Fruit fly (Drosophila melanogaster) whole organism, embryonic: ENCODE results near the gene CG6178.
A peak's percentile ranks its signal among the peaks of the same experiment; 100 is the strongest.

Source experiments
- Asciz ChIP-seq: fragments of 200-800 bp; sonication (Bioruptor generic); optimal IDR thresholded peaks from 2 replicates; lab custom pipeline; 2017; ENCODE audit warnings: missing biosample characterization, mild to moderate bottlenecking, missing genetic modification characterization, missing genetic modification reagents
- BtbVII ChIP-seq: fragments of 200-800 bp; sonication (Bioruptor generic); optimal IDR thresholded peaks from 3 replicates; lab custom pipeline; 2017; ENCODE audit warnings: missing biosample characterization, mild to moderate bottlenecking, missing genetic modification characterization
- CG10274 ChIP-seq: fragments of 200-800 bp; sonication (Bioruptor generic); optimal IDR thresholded peaks from 3 replicates; lab custom pipeline; 2017; ENCODE audit warnings: missing biosample characterization, mild to moderate bottlenecking, missing genetic modification characterization
- CG10321 ChIP-seq: fragments of 200-800 bp; sonication (Bioruptor generic); IDR thresholded peaks from 2 replicates; pipeline ENCODE4 v1.3.6; 2022; ENCODE audit warnings: missing biosample characterization, missing genetic modification characterization
- CG11504 ChIP-seq: fragments of 200-800 bp; sonication (Bioruptor generic); optimal IDR thresholded peaks from 3 replicates; lab custom pipeline; 2019; ENCODE audit warnings: missing biosample characterization, mild to moderate bottlenecking, missing genetic modification characterization, moderate library complexity
- CG17328 ChIP-seq: fragments of 200-800 bp; sonication (Bioruptor generic); IDR thresholded peaks from 2 replicates; pipeline ENCODE4 v1.3.6; 2022; ENCODE audit warnings: missing biosample characterization, missing genetic modification characterization
- CG17361 ChIP-seq: fragments of 200-800 bp; sonication (Bioruptor generic); IDR thresholded peaks from 3 replicates; pipeline ENCODE4 v1.3.6; 2022; ENCODE audit warnings: missing biosample characterization, missing genetic modification characterization
- CG17568 ChIP-seq: fragments of 200-800 bp; sonication (Bioruptor generic); optimal IDR thresholded peaks from 2 replicates; lab custom pipeline; 2018; ENCODE audit warnings: missing biosample characterization, mild to moderate bottlenecking, missing genetic modification characterization, moderate library complexity
- CG17612 ChIP-seq: fragments of 200-800 bp; sonication (Bioruptor generic); IDR thresholded peaks from 2 replicates; pipeline ENCODE4 v1.3.6; 2022; ENCODE audit warnings: missing biosample characterization, missing genetic modification characterization
- CG18011 ChIP-seq: fragments of 200-800 bp; sonication (Bioruptor generic); optimal IDR thresholded peaks from 2 replicates; lab custom pipeline; 2017; ENCODE audit warnings: missing biosample characterization, missing genetic modification characterization, mild to moderate bottlenecking, moderate library complexity, missing genotype
- CG18476 ChIP-seq: fragments of 200-800 bp; sonication (Bioruptor generic); optimal IDR thresholded peaks from 2 replicates; lab custom pipeline; 2016; ENCODE audit warnings: missing biosample characterization, mild to moderate bottlenecking, missing genetic modification characterization
- CG2712 ChIP-seq: fragments of 200-800 bp; optimal IDR thresholded peaks from 3 replicates; lab custom pipeline; 2019; ENCODE audit warnings: missing biosample characterization, mild to moderate bottlenecking, missing genetic modification characterization, moderate library complexity
- CG2889 ChIP-seq: fragments of 200-800 bp; sonication (Bioruptor generic); IDR thresholded peaks from 3 replicates; pipeline ENCODE4 v1.3.6; 2022; ENCODE audit warnings: missing biosample characterization, missing genetic modification characterization
- CG33557 ChIP-seq: fragments of 200-800 bp; sonication (Bioruptor generic); optimal IDR thresholded peaks from 2 replicates; lab custom pipeline; 2019; ENCODE audit warnings: missing biosample characterization, mild to moderate bottlenecking, missing genetic modification characterization, moderate library complexity
- CG4404 ChIP-seq: fragments of 200-800 bp; sonication (Bioruptor generic); IDR thresholded peaks from 2 replicates; pipeline ENCODE4 v1.3.6; 2022; ENCODE audit warnings: missing biosample characterization, missing genetic modification characterization
- CG6175 ChIP-seq: fragments of 200-800 bp; sonication (Bioruptor generic); IDR thresholded peaks from 3 replicates; pipeline ENCODE4 v1.3.6; 2022; ENCODE audit warnings: missing biosample characterization, missing genetic modification characterization
- CG7839 ChIP-seq: fragments of 200-800 bp; sonication (Bioruptor generic); optimal IDR thresholded peaks from 3 replicates; lab custom pipeline; 2018; ENCODE audit warnings: missing biosample characterization, mild to moderate bottlenecking, missing genetic modification characterization, moderate library complexity
- CG9817 ChIP-seq: fragments of 200-800 bp; sonication (Bioruptor generic); optimal IDR thresholded peaks from 2 replicates; lab custom pipeline; 2018; ENCODE audit warnings: missing biosample characterization, mild to moderate bottlenecking, missing genetic modification characterization, moderate library complexity
- Dip3 ChIP-seq: fragments of 200-800 bp; sonication (Bioruptor generic); optimal IDR thresholded peaks from 3 replicates; lab custom pipeline; 2016; ENCODE audit warnings: missing biosample characterization, missing genetic modification characterization
- ERR ChIP-seq: fragments of 200-800 bp; sonication (Bioruptor generic); optimal IDR thresholded peaks from 2 replicates; lab custom pipeline; 2016; ENCODE audit warnings: missing biosample characterization, missing genetic modification characterization
- Hr78 ChIP-seq, 2 experiments: fragments of 200-800 bp in 1 of 2; fragments of >200 bp in 1 of 2; sonication (Bioruptor generic) in 1 of 2; optimal IDR thresholded peaks; 2 replicates each; lab custom pipeline; 2017 to 2019; ENCODE audit warnings: missing biosample characterization in 2 of 2, missing genetic modification characterization in 2 of 2, mild to moderate bottlenecking in 1 of 2, moderate library complexity in 1 of 2
- MTF-1 ChIP-seq: fragments of 200-800 bp; sonication (Bioruptor generic); optimal IDR thresholded peaks from 2 replicates; lab custom pipeline; 2018; ENCODE audit warnings: missing biosample characterization, mild to moderate bottlenecking, missing genetic modification characterization, borderline replicate concordance
- NK7.1 ChIP-seq: fragments of 200-800 bp; sonication (Bioruptor generic); optimal IDR thresholded peaks from 3 replicates; lab custom pipeline; 2016; ENCODE audit warnings: missing biosample characterization, missing genetic modification characterization
- Opbp ChIP-seq: fragments of 200-800 bp; sonication (Bioruptor generic); IDR thresholded peaks from 3 replicates; pipeline ENCODE4 v1.3.6; 2022; ENCODE audit warnings: missing biosample characterization, missing genetic modification characterization; ENCODE audit not compliant: partially characterized antibody
- Pdp1 ChIP-seq, 2 experiments: fragments of 200-800 bp; sonication (Bioruptor generic); optimal IDR thresholded peaks; 3 replicates each; lab custom pipeline; 2016; ENCODE audit warnings: missing biosample characterization in 2 of 2, missing genetic modification characterization in 2 of 2, mild to moderate bottlenecking in 1 of 2, moderate library complexity in 1 of 2
- Ptx1 ChIP-seq: fragments of 200-800 bp; sonication (Bioruptor generic); IDR thresholded peaks from 2 replicates; pipeline ENCODE4 v1.3.6; 2022; ENCODE audit warnings: missing biosample characterization, missing genetic modification characterization
- Rx ChIP-seq: fragments of 200-800 bp; sonication (Bioruptor generic); IDR thresholded peaks from 2 replicates; pipeline ENCODE4 v1.3.6; 2022; ENCODE audit warnings: missing biosample characterization, missing genetic modification characterization
- Sin3A ChIP-seq: fragments of >200 bp; optimal IDR thresholded peaks from 2 replicates; lab custom pipeline; 2018
- ara ChIP-seq: fragments of 200-800 bp; sonication (Bioruptor generic); IDR thresholded peaks from 2 replicates; pipeline ENCODE4 v1.3.6; 2022; ENCODE audit warnings: missing biosample characterization, missing genetic modification characterization
- bab2 ChIP-seq: fragments of 200-800 bp; sonication (Bioruptor generic); optimal IDR thresholded peaks from 2 replicates; lab custom pipeline; 2016; ENCODE audit warnings: missing biosample characterization, missing genetic modification characterization
- crc ChIP-seq: fragments of 200-800 bp; sonication (Bioruptor generic); optimal IDR thresholded peaks from 2 replicates; lab custom pipeline; 2016; ENCODE audit warnings: missing biosample characterization, missing genetic modification characterization
- cwo ChIP-seq: fragments of 200-800 bp; sonication (Bioruptor generic); optimal IDR thresholded peaks from 3 replicates; lab custom pipeline; 2017; ENCODE audit warnings: missing biosample characterization, missing genetic modification characterization, mild to moderate bottlenecking, moderate library complexity, missing genetic modification reagents
- da ChIP-seq: fragments of 200-800 bp; sonication (Bioruptor generic); optimal IDR thresholded peaks from 2 replicates; lab custom pipeline; 2016; ENCODE audit warnings: missing biosample characterization, missing genetic modification characterization
- dimm ChIP-seq: fragments of 200-800 bp; sonication (Bioruptor generic); IDR thresholded peaks from 2 replicates; pipeline ENCODE4 v1.3.6; 2022; ENCODE audit warnings: missing biosample characterization, missing genetic modification characterization
- gt ChIP-seq: fragments of 200-800 bp; sonication (Bioruptor generic); IDR thresholded peaks from 2 replicates; pipeline ENCODE4 v1.3.6; 2022; ENCODE audit warnings: missing biosample characterization, missing genetic modification characterization
- kah ChIP-seq: fragments of 200-800 bp; sonication (Bioruptor generic); optimal IDR thresholded peaks from 2 replicates; lab custom pipeline; 2018; ENCODE audit warnings: missing biosample characterization, mild to moderate bottlenecking, missing genetic modification characterization
- kay ChIP-seq: fragments of 200-800 bp; sonication (Bioruptor generic); optimal IDR thresholded peaks from 2 replicates; lab custom pipeline; 2016; ENCODE audit warnings: missing biosample characterization, missing genetic modification characterization
- nerfin-1 ChIP-seq: fragments of 200-800 bp; sonication (Bioruptor generic); optimal IDR thresholded peaks from 3 replicates; lab custom pipeline; 2019; ENCODE audit warnings: missing biosample characterization, mild to moderate bottlenecking, missing genetic modification characterization, moderate library complexity
- pan ChIP-seq, 4 experiments: fragments of >200 bp in 3 of 4; fragments of 200-800 bp in 1 of 4; sonication (Bioruptor generic) in 1 of 4; optimal IDR thresholded peaks in 3 of 4; IDR thresholded peaks in 1 of 4; 2 replicates each; pipeline versions ENCODE4 v1.3.6 to Lab custom; 2017 to 2022; ENCODE audit warnings: missing biosample characterization in 2 of 4, missing genetic modification characterization in 2 of 4, mixed read lengths in 1 of 4
- pfk ChIP-seq: fragments of 200-800 bp; sonication (Bioruptor generic); optimal IDR thresholded peaks from 2 replicates; lab custom pipeline; 2018; ENCODE audit warnings: missing biosample characterization, mild to moderate bottlenecking, missing genetic modification characterization, moderate library complexity
- pnt ChIP-seq: fragments of 200-800 bp; sonication (Bioruptor generic); optimal IDR thresholded peaks from 3 replicates; lab custom pipeline; 2016; ENCODE audit warnings: missing biosample characterization, missing genetic modification characterization
- rib ChIP-seq: fragments of 200-800 bp; sonication (Bioruptor generic); IDR thresholded peaks from 2 replicates; pipeline ENCODE4 v1.3.6; 2022; ENCODE audit warnings: missing biosample characterization, missing genetic modification characterization
- ro ChIP-seq: fragments of 200-800 bp; sonication (Bioruptor generic); IDR thresholded peaks from 2 replicates; pipeline ENCODE4 v1.3.6; 2022; ENCODE audit warnings: missing biosample characterization, missing genetic modification characterization
- sim ChIP-seq: fragments of 200-800 bp; sonication (Bioruptor generic); IDR thresholded peaks from 2 replicates; pipeline ENCODE4 v1.3.6; 2022; ENCODE audit warnings: missing biosample characterization, missing genetic modification characterization
- sima ChIP-seq: fragments of 200-800 bp; sonication (Bioruptor generic); optimal IDR thresholded peaks from 2 replicates; lab custom pipeline; 2016; ENCODE audit warnings: missing biosample characterization, missing genetic modification characterization
- sug ChIP-seq: fragments of 200-800 bp; optimal IDR thresholded peaks from 2 replicates; lab custom pipeline; 2019; ENCODE audit warnings: missing biosample characterization, mild to moderate bottlenecking, missing genetic modification characterization, moderate library complexity
- toy ChIP-seq: fragments of 200-800 bp; sonication (Bioruptor generic); IDR thresholded peaks from 2 replicates; pipeline ENCODE4 v1.3.6; 2022; ENCODE audit warnings: missing biosample characterization, missing genetic modification characterization
- vfl ChIP-seq: fragments of 200-800 bp; sonication (Bioruptor generic); optimal IDR thresholded peaks from 2 replicates; lab custom pipeline; 2016; ENCODE audit warnings: missing biosample characterization, missing genetic modification characterization
- vvl ChIP-seq: fragments of 200-800 bp; sonication (Bioruptor generic); IDR thresholded peaks from 2 replicates; pipeline ENCODE4 v1.3.6; 2022; ENCODE audit warnings: missing biosample characterization, missing genetic modification characterization
- zfh1 ChIP-seq: fragments of 200-800 bp; sonication (Bioruptor generic); IDR thresholded peaks from 3 replicates; pipeline ENCODE4 v1.3.6; 2022; ENCODE audit warnings: missing biosample characterization, missing genetic modification characterization

Gene CG6178

DNA sequence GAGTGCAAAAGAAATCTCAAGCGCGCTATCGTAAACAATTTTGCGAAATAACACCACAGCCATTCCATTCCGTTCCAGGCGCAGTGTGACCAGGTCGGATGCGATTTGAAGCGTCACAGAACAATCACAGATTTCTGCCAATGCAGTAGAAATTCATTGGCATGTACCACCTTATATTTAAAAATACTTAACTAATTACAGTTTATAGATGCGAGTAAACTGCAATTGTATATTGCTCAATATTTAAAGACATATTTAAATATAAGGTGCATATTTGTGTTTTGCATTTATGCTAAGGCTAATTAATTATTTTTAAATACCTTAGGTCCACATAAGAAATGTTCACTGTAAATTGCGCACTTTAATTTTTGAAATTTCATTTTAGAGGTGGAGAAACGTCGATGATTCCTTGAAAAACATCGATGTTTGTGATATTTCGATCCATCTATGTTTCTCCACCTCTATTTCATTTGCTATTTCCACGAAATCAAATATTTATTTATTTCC is 41.3 kb downstream of the CG6178 start, which contains the start of the genes SMC6 and CG6204 (continued):
- TF ChIP-seq vvl (GFP tag; lab: Robert Waterston, UW) (peak; percentile 97), pan (optimal IDR thresholded peaks at IDR 0.05; lab: Kevin White, UChicago) (no peak), pan (GFP tag; optimal IDR thresholded peaks at IDR 0.05 in 1 of 2, IDR thresholded peaks at IDR 0.05 in 1 of 2) (peak in 1 of 2 experiments; percentile 96), Pdp1 (GFP tag; optimal IDR thresholded peaks at IDR 0.05; lab: Kevin White, UChicago) (peak; percentile 87 to 91), CG2712 (tag; lab: Kevin White, UChicago) (peak; percentile 95), vfl (GFP tag; lab: Kevin White, UChicago) (peak; percentile 80), gt (peak; percentile 67; the same call in 1 of the 2 replicates), kay (GFP tag; lab: Kevin White, UChicago) (peak; percentile 85), pfk (GFP tag; lab: Kevin White, UChicago) (peak; percentile 82), CG11504 (tag; lab: Kevin White, UChicago) (peak; percentile 94), CG2889 (peak; percentile 91), Opbp (GFP tag; lab: Robert Waterston, UW) (no peak), CG9817 (tag; lab: Kevin White, UChicago) (peak; percentile 97), CG17361 (GFP tag; lab: Robert Waterston, UW) (peak; percentile 97), Sin3A (lab: Kevin White, UChicago) (peak; percentile 14), CG18011 (peak; percentile 77), sim (GFP tag; lab: Robert Waterston, UW) (peak; percentile 88; the same call in 1 of the 2 replicates), sug (tag; lab: Kevin White, UChicago) (peak; percentile 93), rib (GFP tag; lab: Robert Waterston, UW) (peak; percentile 90), Dip3 (GFP tag; lab: Kevin White, UChicago) (peak; percentile 90), da (GFP tag; lab: Kevin White, UChicago) (peak; percentile 59), CG7839 (tag; lab: Kevin White, UChicago) (peak; percentile 97), ERR (GFP tag; lab: Kevin White, UChicago) (peak; percentile 64), BtbVII (peak; percentile 84), pnt (GFP tag; lab: Kevin White, UChicago) (peak; percentile 84), CG17612 (GFP tag; lab: Robert Waterston, UW) (peak; percentile 75), zfh1 (GFP tag; lab: Robert Waterston, UW) (peak; percentile 93), nerfin-1 (tag; lab: Kevin White, UChicago) (peak; percentile 94), CG6175 (GFP tag; lab: Robert Waterston, UW) (peak; percentile 86), CG10321 (GFP tag; lab: Robert Waterston, UW) (peak; percentile 67; the same call in 1 of the 2 replicates), sima (GFP tag; lab: Kevin White, UChicago) (peak; percentile 74), bab2 (GFP tag; lab: Kevin White, UChicago) (peak; percentile 83), CG17328 (peak; percentile 92), CG18476 (GFP tag; lab: Kevin White, UChicago) (peak; percentile 92), ro (GFP tag; lab: Robert Waterston, UW) (peak; percentile 78), crc (peak; percentile 77), kah (GFP tag; lab: Kevin White, UChicago) (peak; percentile 79), NK7.1 (GFP tag; lab: Kevin White, UChicago) (peak; percentile 80), cwo (GFP tag; lab: Kevin White, UChicago) (peak; percentile 90), dimm (peak; percentile 75), ara (peak; percentile 93), CG10274 (peak; percentile 75), MTF-1 (peak; percentile 78), Hr78 (GFP tag; optimal IDR thresholded peaks at IDR 0.05; lab: Kevin White, UChicago) (no peak), CG33557 (GFP tag; lab: Kevin White, UChicago) (peak; percentile 87), CG4404 (GFP tag; lab: Robert Waterston, UW) (peak; percentile 95), toy (GFP tag; lab: Robert Waterston, UW) (peak; percentile 87), Asciz (GFP tag; lab: Kevin White, UChicago) (peak; percentile 85), Rx (GFP tag; lab: Robert Waterston, UW) (peak; percentile 89), Ptx1 (GFP tag; lab: Robert Waterston, UW) (peak; percentile 97), CG17568 (GFP tag; lab: Kevin White, UChicago) (peak; percentile 87)
